Worm (Caenorhabditis elegans): ENCODE results near the gene rrf-3.

- TF ChIP-seq lin-39 (tag; optimal IDR thresholded peaks at IDR 0.05): peak; percentile 96
- peak; percentile 77 for TF ChIP-seq ama-1 (optimal IDR thresholded peaks at IDR 0.05)
- TF ChIP-seq nhr-25 (tag; optimal IDR thresholded peaks at IDR 0.05): peak; percentile 94
- TF ChIP-seq nfya-1 (tag; optimal IDR thresholded peaks at IDR 0.05; ENCODE audit: insufficient read depth): peak; percentile 99
- TF ChIP-seq fkh-10 (GFP tag; optimal IDR thresholded peaks at IDR 0.05): peak; percentile 91
- TF ChIP-seq nhr-11 (tag; optimal IDR thresholded peaks at IDR 0.05): peak; percentile 92
- peak; percentile 91 for TF ChIP-seq tbx-2 (tag; optimal IDR thresholded peaks at IDR 0.05)
- peak; percentile 35 for TF ChIP-seq nhr-76 (tag; optimal IDR thresholded peaks at IDR 0.05)
- peak; percentile 86 for TF ChIP-seq unc-62 (GFP tag; optimal IDR thresholded peaks at IDR 0.05)
- TF ChIP-seq lsy-12 (tag; optimal IDR thresholded peaks at IDR 0.05): peak; percentile 96
- peak; percentile 62 for TF ChIP-seq nhr-28 (tag; optimal IDR thresholded peaks at IDR 0.05)
Observed at ce11 chrII:8185016-8185493, 22.8 kb downstream of the rrf-3 start, which contains the start of the genes mig-5 and cct-1.

All from whole organism, L3 larva.